Worm (Caenorhabditis elegans): ENCODE data around the gene mob-1.
A peak's percentile ranks its signal among the peaks of the same experiment; 100 is the strongest.

ce11 chrIV:11855424-11855823 lies 4.9 kb upstream of the mob-1 start:
- no peak for TF ChIP-seq nhr-11 (tag; optimal IDR thresholded peaks at IDR 0.05)
- TF ChIP-seq lin-39 (tag; optimal IDR thresholded peaks at IDR 0.05), result no peak
- TF ChIP-seq ama-1 (optimal IDR thresholded peaks at IDR 0.05), result no peak
- peak in 1 of 2 experiments; percentile 92 for TF ChIP-seq unc-62 (GFP tag; optimal IDR thresholded peaks at IDR 0.05 in 1 of 2)
- TF ChIP-seq unc-62 (tag; optimal IDR thresholded peaks at IDR 0.05), result no peak
- no peak for TF ChIP-seq F37D6.2 (tag; optimal IDR thresholded peaks at IDR 0.05)
- no peak for TF ChIP-seq zag-1 (tag; optimal IDR thresholded peaks at IDR 0.05)
- TF ChIP-seq nhr-237 (tag; optimal IDR thresholded peaks at IDR 0.05), result no peak
- TF ChIP-seq Y105C5A.15 (GFP tag; IDR thresholded peaks at IDR 0.05), result no peak
- TF ChIP-seq zfp-3 (GFP tag; conservative IDR thresholded peaks at IDR 0.05), result no peak
- no peak for TF ChIP-seq nhr-76 (tag; optimal IDR thresholded peaks at IDR 0.05)
- no peak for TF ChIP-seq pha-4 (GFP tag; IDR thresholded peaks at IDR 0.05)
- no peak for TF ChIP-seq pha-4 (tag; optimal IDR thresholded peaks at IDR 0.05)
- TF ChIP-seq ces-1 (GFP tag; optimal IDR thresholded peaks at IDR 0.05), result no peak
- no peak for TF ChIP-seq mep-1 (tag; optimal IDR thresholded peaks at IDR 0.05)
